Worm (Caenorhabditis elegans) whole organism, L3 larva: ENCODE results near the gene usp-33.

ENCODE experiments used
- ama-1 ChIP-seq: fragments of 150-350 bp; optimal IDR thresholded peaks from 2 replicates; lab custom pipeline; 2018
- fos-1 ChIP-seq: fragments of 150-350 bp; optimal IDR thresholded peaks from 2 replicates; lab custom pipeline; 2014; ENCODE audit warnings: missing biosample characterization, missing genetic modification characterization

ce11 chrX:15564338-15564737 lies 26.8 kb upstream of the usp-33 start:
- TF ChIP-seq ama-1 (lab: Kevin White, UChicago) (no peak), fos-1 (no peak)
